Fruit fly (Drosophila melanogaster): Measurements from ENCODE around the gene CG13023.

- TF ChIP-seq CG9609 (GFP tag; optimal IDR thresholded peaks at IDR 0.05) (no peak), CrebB (tag; optimal IDR thresholded peaks at IDR 0.05) (no peak), CG11247 (GFP tag; IDR thresholded peaks at IDR 0.05) (no peak), fu2 (GFP tag; optimal IDR thresholded peaks at IDR 0.05) (no peak)
Observed at dm6 chr3L:16886179-16886930, 40.9 kb downstream of the CG13023 start.
